Fruit fly (Drosophila melanogaster) whole organism, embryonic: Measurements from ENCODE around the gene ea.
A peak's percentile ranks its signal among the peaks of the same experiment; 100 is the strongest.

Source experiments
- Blimp-1 ChIP-seq: fragments of 200-800 bp; sonication (Bioruptor generic); optimal IDR thresholded peaks from 3 replicates; lab custom pipeline; 2018; ENCODE audit warnings: missing biosample characterization, missing genetic modification characterization, mild to moderate bottlenecking, moderate library complexity, missing genetic modification reagents
- CG1024 ChIP-seq: fragments of 200-800 bp; sonication (Bioruptor generic); IDR thresholded peaks from 2 replicates; pipeline ENCODE4 v1.3.6; 2022; ENCODE audit warnings: missing biosample characterization, missing genetic modification characterization
- CG10267 ChIP-seq: fragments of 200-800 bp; sonication (Bioruptor generic); optimal IDR thresholded peaks from 2 replicates; lab custom pipeline; 2018; ENCODE audit warnings: missing biosample characterization, mild to moderate bottlenecking, missing genetic modification characterization, moderate library complexity
- CG10654 ChIP-seq: fragments of 200-800 bp; sonication (Bioruptor generic); optimal IDR thresholded peaks from 2 replicates; lab custom pipeline; 2016; ENCODE audit warnings: missing biosample characterization, missing genetic modification characterization
- CG13624 ChIP-seq: fragments of 200-800 bp; sonication (Bioruptor generic); optimal IDR thresholded peaks from 2 replicates; lab custom pipeline; 2016; ENCODE audit warnings: missing biosample characterization, missing genetic modification characterization
- CG14710 ChIP-seq: fragments of 200-800 bp; sonication (Bioruptor generic); optimal IDR thresholded peaks from 3 replicates; lab custom pipeline; 2019; ENCODE audit warnings: missing biosample characterization, mild to moderate bottlenecking, missing genetic modification characterization, moderate library complexity
- CG1602 ChIP-seq: fragments of 200-800 bp; sonication (Bioruptor generic); optimal IDR thresholded peaks from 3 replicates; lab custom pipeline; 2016; ENCODE audit warnings: missing biosample characterization, missing genetic modification characterization
- CG16813 ChIP-seq: fragments of 200-800 bp; sonication (Bioruptor generic); IDR thresholded peaks from 3 replicates; pipeline ENCODE4 v1.3.6; 2022; ENCODE audit warnings: missing biosample characterization, missing genetic modification characterization; ENCODE audit not compliant: partially characterized antibody
- CG1792 ChIP-seq: fragments of 200-800 bp; sonication (Bioruptor generic); optimal IDR thresholded peaks from 2 replicates; lab custom pipeline; 2016; ENCODE audit warnings: missing biosample characterization, missing genetic modification characterization
- CG2678 ChIP-seq: fragments of 200-800 bp; sonication (Bioruptor generic); optimal IDR thresholded peaks from 3 replicates; lab custom pipeline; 2019; ENCODE audit warnings: missing biosample characterization, mild to moderate bottlenecking, missing genetic modification characterization, moderate library complexity
- CG33213 ChIP-seq: fragments of 200-800 bp; sonication (Bioruptor generic); optimal IDR thresholded peaks from 3 replicates; lab custom pipeline; 2016; ENCODE audit warnings: missing biosample characterization, missing genetic modification characterization
- CG4424 ChIP-seq: fragments of 200-800 bp; sonication (Bioruptor generic); optimal IDR thresholded peaks from 3 replicates; lab custom pipeline; 2016; ENCODE audit warnings: missing biosample characterization, missing genetic modification characterization
- CG6254 ChIP-seq: fragments of 200-800 bp; sonication (Bioruptor generic); optimal IDR thresholded peaks from 3 replicates; lab custom pipeline; 2017; ENCODE audit warnings: mild to moderate bottlenecking, missing biosample characterization, missing genetic modification reagents, missing genetic modification characterization
- CG6689 ChIP-seq: fragments of 200-800 bp; sonication (Bioruptor generic); IDR thresholded peaks from 2 replicates; pipeline ENCODE4 v1.3.6; 2022; ENCODE audit warnings: missing biosample characterization, missing genetic modification characterization
- CG7839 ChIP-seq: fragments of 200-800 bp; sonication (Bioruptor generic); optimal IDR thresholded peaks from 3 replicates; lab custom pipeline; 2018; ENCODE audit warnings: missing biosample characterization, mild to moderate bottlenecking, missing genetic modification characterization, moderate library complexity
- CG9727 ChIP-seq: fragments of 200-800 bp; sonication (Bioruptor generic); optimal IDR thresholded peaks from 3 replicates; lab custom pipeline; 2017; ENCODE audit warnings: missing biosample characterization, mild to moderate bottlenecking, missing genetic modification characterization
- D19B ChIP-seq: fragments of 200-800 bp; sonication (Bioruptor generic); optimal IDR thresholded peaks from 2 replicates; lab custom pipeline; 2017; ENCODE audit warnings: missing biosample characterization, mild to moderate bottlenecking, missing genetic modification characterization
- Dad ChIP-seq: fragments of 200-800 bp; sonication (Bioruptor generic); optimal IDR thresholded peaks from 3 replicates; lab custom pipeline; 2016; ENCODE audit warnings: missing biosample characterization, missing genetic modification characterization
- Fer2 ChIP-seq: fragments of 200-800 bp; sonication (Bioruptor generic); optimal IDR thresholded peaks from 2 replicates; lab custom pipeline; 2018; ENCODE audit warnings: missing biosample characterization, mild to moderate bottlenecking, missing genetic modification characterization, moderate library complexity
- Hey ChIP-seq: fragments of 200-800 bp; sonication (Bioruptor generic); optimal IDR thresholded peaks from 3 replicates; lab custom pipeline; 2018; ENCODE audit warnings: missing biosample characterization, mild to moderate bottlenecking, missing genetic modification characterization
- HmgD ChIP-seq: fragments of 200-800 bp; sonication (Bioruptor generic); optimal IDR thresholded peaks from 3 replicates; lab custom pipeline; 2016; ENCODE audit warnings: missing biosample characterization, missing genetic modification characterization
- Hr39 ChIP-seq: fragments of >200 bp; optimal IDR thresholded peaks from 2 replicates; lab custom pipeline; 2017
- NfI ChIP-seq: fragments of 200-800 bp; sonication (Bioruptor generic); optimal IDR thresholded peaks from 3 replicates; lab custom pipeline; 2018; ENCODE audit warnings: missing biosample characterization, mild to moderate bottlenecking, missing genetic modification characterization, moderate library complexity
- PHDP ChIP-seq: fragments of 200-800 bp; sonication (Bioruptor generic); optimal IDR thresholded peaks from 3 replicates; lab custom pipeline; 2018; ENCODE audit warnings: missing biosample characterization, mild to moderate bottlenecking, missing genetic modification characterization, moderate library complexity
- Sox100B ChIP-seq: fragments of 200-800 bp; sonication (Bioruptor generic); optimal IDR thresholded peaks from 3 replicates; lab custom pipeline; 2018; ENCODE audit warnings: missing biosample characterization, mild to moderate bottlenecking, missing genetic modification characterization
- Xrp1 ChIP-seq: fragments of 200-800 bp; sonication (Bioruptor generic); IDR thresholded peaks from 2 replicates; pipeline ENCODE4 v1.3.6; 2022; ENCODE audit warnings: missing biosample characterization, missing genetic modification characterization
- ara ChIP-seq: fragments of 200-800 bp; sonication (Bioruptor generic); IDR thresholded peaks from 2 replicates; pipeline ENCODE4 v1.3.6; 2022; ENCODE audit warnings: missing biosample characterization, missing genetic modification characterization
- ato ChIP-seq: fragments of 200-800 bp; sonication (Bioruptor generic); IDR thresholded peaks from 2 replicates; pipeline ENCODE4 v1.3.6; 2022; ENCODE audit warnings: missing biosample characterization, missing genetic modification characterization; ENCODE audit not compliant: partially characterized antibody
- cad ChIP-seq: fragments of >200 bp; optimal IDR thresholded peaks from 2 replicates; lab custom pipeline; 2017; ENCODE audit warnings: missing biosample characterization, missing genetic modification characterization
- cg ChIP-seq: fragments of 200-800 bp; sonication (Bioruptor generic); optimal IDR thresholded peaks from 3 replicates; lab custom pipeline; 2019; ENCODE audit warnings: missing biosample characterization, mild to moderate bottlenecking, missing genetic modification characterization, moderate library complexity
- chn ChIP-seq: fragments of 200-800 bp; sonication (Bioruptor generic); optimal IDR thresholded peaks from 2 replicates; lab custom pipeline; 2016; ENCODE audit warnings: missing biosample characterization, missing genetic modification characterization
- danr ChIP-seq: fragments of 200-800 bp; sonication (Bioruptor generic); IDR thresholded peaks from 2 replicates; pipeline ENCODE4 v1.3.6; 2022; ENCODE audit warnings: missing biosample characterization, missing genetic modification characterization
- disco-r ChIP-seq: fragments of 200-800 bp; sonication (Bioruptor generic); optimal IDR thresholded peaks from 2 replicates; lab custom pipeline; 2016; ENCODE audit warnings: missing biosample characterization, missing genetic modification characterization
- eve ChIP-seq, 2 experiments: fragments of >200 bp; optimal IDR thresholded peaks; 2 replicates each; lab custom pipeline; 2017; ENCODE audit warnings: missing biosample characterization in 2 of 2, missing genetic modification characterization in 2 of 2
- ewg ChIP-seq: fragments of 200-800 bp; sonication (Bioruptor generic); optimal IDR thresholded peaks from 3 replicates; lab custom pipeline; 2017; ENCODE audit warnings: mild to moderate bottlenecking, missing biosample characterization, missing genetic modification reagents, missing genetic modification characterization
- gem ChIP-seq: fragments of 200-800 bp; sonication (Bioruptor generic); optimal IDR thresholded peaks from 2 replicates; lab custom pipeline; 2019; ENCODE audit warnings: missing biosample characterization, mild to moderate bottlenecking, missing genetic modification characterization, moderate library complexity
- gsb-n ChIP-seq: fragments of 200-800 bp; sonication (Bioruptor generic); optimal IDR thresholded peaks from 3 replicates; lab custom pipeline; 2018; ENCODE audit warnings: missing biosample characterization, mild to moderate bottlenecking, missing genetic modification characterization
- hbn ChIP-seq: fragments of 200-800 bp; sonication (Bioruptor generic); IDR thresholded peaks from 2 replicates; pipeline ENCODE4 v1.3.6; 2022; ENCODE audit warnings: missing biosample characterization, missing genetic modification characterization; ENCODE audit not compliant: partially characterized antibody
- ind ChIP-seq: fragments of 200-800 bp; sonication (Bioruptor generic); optimal IDR thresholded peaks from 3 replicates; lab custom pipeline; 2016; ENCODE audit warnings: missing biosample characterization, missing genetic modification characterization
- insv ChIP-seq, 2 experiments: fragments of 200-800 bp; sonication (Bioruptor generic); optimal IDR thresholded peaks; 3 replicates each; lab custom pipeline; 2016 to 2018; ENCODE audit warnings: missing biosample characterization in 2 of 2, missing genetic modification characterization in 2 of 2
- lbe ChIP-seq: fragments of 200-800 bp; sonication (Bioruptor generic); optimal IDR thresholded peaks from 2 replicates; lab custom pipeline; 2016; ENCODE audit warnings: missing biosample characterization, mild to moderate bottlenecking, missing genetic modification characterization
- nom ChIP-seq: fragments of 200-800 bp; sonication (Bioruptor generic); optimal IDR thresholded peaks from 2 replicates; lab custom pipeline; 2017; ENCODE audit warnings: missing biosample characterization, missing genetic modification characterization, mild to moderate bottlenecking, moderate library complexity, missing genetic modification reagents
- pb ChIP-seq: fragments of 200-800 bp; sonication (Bioruptor generic); optimal IDR thresholded peaks from 3 replicates; lab custom pipeline; 2016; ENCODE audit warnings: missing biosample characterization, missing genetic modification characterization
- pum ChIP-seq: fragments of 200-800 bp; sonication (Bioruptor generic); optimal IDR thresholded peaks from 2 replicates; lab custom pipeline; 2016; ENCODE audit warnings: missing biosample characterization, missing genetic modification characterization
- stc ChIP-seq: fragments of 200-800 bp; sonication (Bioruptor generic); IDR thresholded peaks from 2 replicates; pipeline ENCODE4 v1.3.6; 2022; ENCODE audit warnings: missing biosample characterization, missing genetic modification characterization
- tll ChIP-seq, 2 experiments: fragments of 200-800 bp in 1 of 2; fragments of >200 bp in 1 of 2; sonication (Bioruptor generic) in 1 of 2; optimal IDR thresholded peaks; 2 replicates each; lab custom pipeline; 2017 to 2019; ENCODE audit warnings: missing biosample characterization in 2 of 2, missing genetic modification characterization in 2 of 2, mild to moderate bottlenecking in 1 of 2, moderate library complexity in 1 of 2

Gene ea

DNA sequence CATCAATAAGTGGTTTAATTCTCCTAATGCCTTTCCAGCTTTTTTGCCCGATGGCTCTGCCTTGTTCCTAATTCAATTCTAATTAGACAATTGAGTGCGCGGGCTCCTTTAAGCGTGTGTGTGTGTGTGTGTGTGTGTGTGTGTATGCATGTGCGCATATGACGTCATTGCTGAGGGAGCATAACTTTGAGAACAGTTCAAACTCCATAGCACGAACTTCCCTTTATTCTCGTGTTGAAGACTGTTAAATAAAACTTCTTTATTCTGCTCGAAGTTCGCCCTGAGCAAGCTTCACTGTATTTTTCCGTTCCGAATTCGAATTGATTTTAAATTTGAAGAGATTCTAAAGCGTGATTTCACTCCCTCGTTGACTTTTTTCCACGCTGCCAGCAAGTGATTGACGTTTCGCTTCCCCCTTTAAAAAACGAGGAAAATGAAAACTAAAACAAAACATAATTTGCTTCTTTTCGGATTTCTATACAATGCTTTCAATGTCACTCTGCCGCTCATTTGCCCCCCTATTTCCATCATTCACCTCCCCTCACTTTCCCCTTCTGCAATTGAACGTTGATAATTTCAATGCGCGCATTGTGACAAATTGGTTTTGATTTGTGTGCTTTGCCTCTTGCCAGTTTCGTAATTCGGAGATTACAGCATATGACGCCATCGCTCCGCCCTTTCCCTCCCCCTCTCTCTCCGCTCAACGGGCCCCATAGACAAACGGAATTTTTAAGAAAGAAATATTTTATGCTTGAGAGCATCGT is 36.1 kb upstream of the ea start (continued):
- no peak for TF ChIP-seq tll (GFP tag; optimal IDR thresholded peaks at IDR 0.05; lab: Kevin White, UChicago)
- no peak for TF ChIP-seq stc (GFP tag; lab: Robert Waterston, UW)
- peak in 1 of 2 experiments; percentile 82 for TF ChIP-seq insv (GFP tag; optimal IDR thresholded peaks at IDR 0.05; lab: Kevin White, UChicago)
- no peak for TF ChIP-seq CG16813 (GFP tag; lab: Robert Waterston, UW)
- peak; percentile 61 for TF ChIP-seq cg (GFP tag; lab: Kevin White, UChicago)
- no peak for TF ChIP-seq CG14710
- TF ChIP-seq pb (GFP tag; lab: Kevin White, UChicago) = no peak
- peak; percentile 12 for TF ChIP-seq Blimp-1 (GFP tag; lab: Kevin White, UChicago)
- peak; percentile 27 for TF ChIP-seq NfI
- TF ChIP-seq disco-r (GFP tag; lab: Kevin White, UChicago) = peak; percentile 49
- no peak for TF ChIP-seq Dad
- TF ChIP-seq chn (GFP tag; lab: Kevin White, UChicago) = no peak
- no peak for TF ChIP-seq CG33213 (GFP tag; lab: Kevin White, UChicago)

DNA sequence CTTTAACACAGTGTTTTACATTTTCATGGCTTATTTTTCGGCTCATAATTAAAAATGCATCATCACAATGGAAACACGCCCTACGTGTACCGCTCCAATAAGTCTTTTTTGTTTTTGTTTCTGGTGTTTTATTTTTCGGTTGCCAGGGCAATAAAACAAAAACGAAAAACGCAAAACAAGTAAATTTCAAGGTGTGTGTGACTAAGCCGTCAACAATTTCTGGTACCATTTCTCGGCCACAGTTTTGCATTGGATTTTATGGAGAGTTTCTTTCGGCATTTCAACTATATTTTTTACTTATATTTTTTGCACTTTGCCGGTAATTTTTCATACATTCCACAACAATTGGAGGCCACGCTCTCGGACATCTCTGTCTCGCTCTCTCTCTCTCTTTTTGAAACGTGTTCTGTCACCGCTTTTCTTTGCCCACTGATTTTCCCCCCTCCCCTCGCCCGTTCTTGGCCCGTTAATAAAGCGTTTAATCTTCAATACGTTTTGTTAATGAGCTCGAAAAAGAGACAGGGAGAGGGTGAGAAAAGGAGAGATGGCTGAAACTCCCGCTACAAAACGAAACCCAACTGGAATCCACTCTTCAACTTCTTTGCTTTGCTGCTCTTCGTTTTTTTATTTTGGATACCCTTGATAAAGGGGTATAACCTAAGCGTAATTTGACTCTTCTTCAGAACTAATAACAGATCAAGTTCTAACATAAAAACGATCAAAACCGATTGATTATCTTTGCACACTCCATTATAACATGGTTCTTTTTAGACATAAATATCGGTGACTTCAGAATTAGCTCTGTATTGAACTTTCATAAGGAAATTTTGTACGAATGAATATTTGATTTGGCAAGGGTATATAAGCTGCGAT is 35.3 kb upstream of the ea start:
- TF ChIP-seq CG4424 (GFP tag; lab: Kevin White, UChicago) (peak; percentile 11), danr (no peak), Blimp-1 (GFP tag; lab: Kevin White, UChicago) (peak; percentile 23), CG2678 (tag; lab: Kevin White, UChicago) (peak; percentile 54), CG6689 (GFP tag; lab: Robert Waterston, UW) (no peak), eve (GFP tag; optimal IDR thresholded peaks at IDR 0.05; lab: Kevin White, UChicago) (peak in 1 of 2 experiments; percentile 68), CG9727 (GFP tag; lab: Kevin White, UChicago) (peak; percentile 6), Xrp1 (GFP tag; lab: Robert Waterston, UW) (no peak), CG1602 (GFP tag; lab: Kevin White, UChicago) (no peak), cad (GFP tag; lab: Kevin White, UChicago) (no peak), ewg (GFP tag; lab: Kevin White, UChicago) (no peak), nom (peak; percentile 70), gem (tag; lab: Kevin White, UChicago) (peak; percentile 58), Hr39 (lab: Kevin White, UChicago) (no peak), lbe (peak; percentile 10), CG1792 (no peak), D19B (peak; percentile 53), ara (GFP tag; lab: Robert Waterston, UW) (no peak), CG1024 (GFP tag; lab: Robert Waterston, UW) (no peak), CG6254 (GFP tag; lab: Kevin White, UChicago) (peak; percentile 3), Fer2 (tag; lab: Kevin White, UChicago) (no peak), gsb-n (peak; percentile 46), CG7839 (tag; lab: Kevin White, UChicago) (peak; percentile 59), CG10267 (no peak), ind (GFP tag; lab: Kevin White, UChicago) (peak; percentile 12), Sox100B (GFP tag; lab: Kevin White, UChicago) (peak; percentile 29), PHDP (tag; lab: Kevin White, UChicago) (no peak), hbn (no peak), ato (GFP tag; lab: Robert Waterston, UW) (no peak), CG10654 (no peak), HmgD (GFP tag; lab: Kevin White, UChicago) (no peak), CG13624 (GFP tag; lab: Kevin White, UChicago) (peak; percentile 29), Hey (tag; lab: Kevin White, UChicago) (no peak), pum (peak; percentile 20)
